Worm (Caenorhabditis elegans) whole organism, L4/young adult: Measurements from ENCODE around the gene F38B7.2.

Experiments used
- W03F9.2 ChIP-seq: fragments of 150-350 bp; optimal IDR thresholded peaks from 2 replicates; lab custom pipeline; 2014; ENCODE audit warnings: missing biosample characterization, missing genetic modification characterization
- dao-5 ChIP-seq: sonication (generic microtip); optimal IDR thresholded peaks from 2 replicates; lab custom pipeline; 2016; ENCODE audit warnings: missing genotype, missing genetic modification characterization, moderate library complexity, missing compliant biosample characterization
- him-1 ChIP-seq: sonication (generic microtip); optimal IDR thresholded peaks from 2 replicates; lab custom pipeline; 2016; ENCODE audit warnings: missing genotype, missing genetic modification reagents, missing genetic modification characterization, missing compliant biosample characterization

DNA sequence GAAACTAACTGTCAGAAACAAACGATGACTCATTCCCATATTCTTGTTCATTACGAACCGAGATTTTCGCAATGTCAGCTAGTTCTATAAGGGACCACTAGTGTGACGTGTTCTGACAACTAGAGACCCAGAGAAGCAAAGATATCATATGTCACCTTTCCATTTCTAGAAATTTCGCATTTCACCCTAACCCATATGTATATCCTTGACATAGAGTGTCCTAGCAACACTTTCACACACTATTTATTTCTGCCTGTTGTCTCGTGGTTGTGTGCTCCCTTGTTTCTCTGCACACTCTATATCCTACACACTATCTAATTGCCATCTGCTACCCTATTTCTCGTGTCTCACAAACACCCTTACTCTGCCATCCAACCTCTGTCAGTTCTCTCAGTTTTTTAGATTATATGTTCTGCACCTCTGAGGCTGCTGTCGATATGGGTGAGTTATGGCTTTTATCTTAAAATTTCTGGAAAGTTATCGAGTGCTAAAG is 5.2 kb downstream of the F38B7.2 start, which contains the start of the genes F38B7.17 and F38B7.3:
- no peak for TF ChIP-seq W03F9.2
- TF ChIP-seq dao-5 (tag; lab: Kevin White, UChicago): no peak
- TF ChIP-seq him-1 (tag; lab: Kevin White, UChicago): no peak
